Worm (Caenorhabditis elegans) whole organism, young adult: ENCODE data around the gene F29A7.3.

Experiments used
- ama-1 ChIP-seq, 3 experiments: fragments of 150-350 bp in 1 of 3; sonication (generic microtip) in 2 of 3; optimal IDR thresholded peaks; 2 replicates each; lab custom pipeline; 2014 to 2018; ENCODE audit warnings: missing biosample characterization in 2 of 3, missing genetic modification characterization in 2 of 3, missing genetic modification reagents in 2 of 3
- dpl-1 ChIP-seq: fragments of 150-350 bp; optimal IDR thresholded peaks from 2 replicates; lab custom pipeline; 2014; ENCODE audit warnings: missing biosample characterization, missing genetic modification reagents, missing genetic modification characterization

ce11 chrII:2717335-2717734, 35.8 kb upstream of the F29A7.3 start, which contains the start of gene T05A8.3:
- no peak for TF ChIP-seq dpl-1 (GFP tag; lab: Kevin White, UChicago)
- no peak for TF ChIP-seq ama-1 (optimal IDR thresholded peaks at IDR 0.05; lab: Kevin White, UChicago)
- no peak for TF ChIP-seq ama-1 (GFP tag; optimal IDR thresholded peaks at IDR 0.05; lab: Kevin White, UChicago)
